Worm (Caenorhabditis elegans) whole organism, late embryonic: ENCODE data around the gene fbxa-210.

Source experiments
- K09A11.1 ChIP-seq: sonication (generic microtip); optimal IDR thresholded peaks from 2 replicates; lab custom pipeline; 2017; ENCODE audit warnings: antibody characterized with exemption, mild to moderate bottlenecking, missing genetic modification characterization, missing compliant biosample characterization; ENCODE audit not compliant: insufficient read depth
- T23F11.4 ChIP-seq: fragments of 200-800 bp; sonication (Bioruptor generic); optimal IDR thresholded peaks from 2 replicates; lab custom pipeline; 2018; ENCODE audit warnings: mild to moderate bottlenecking, missing genetic modification characterization, missing compliant biosample characterization
- Y22D7AL.16 ChIP-seq: sonication (generic microtip); optimal IDR thresholded peaks from 2 replicates; lab custom pipeline; 2016; ENCODE audit warnings: missing genetic modification characterization, missing compliant biosample characterization
- ahr-1 ChIP-seq: sonication (generic microtip); optimal IDR thresholded peaks from 2 replicates; lab custom pipeline; 2016; ENCODE audit warnings: missing genetic modification characterization, missing compliant biosample characterization
- ama-1 ChIP-seq: fragments of 150-350 bp; optimal IDR thresholded peaks from 2 replicates; lab custom pipeline; 2014
- ceh-19 ChIP-seq: fragments of 200-800 bp; sonication (Bioruptor generic); optimal IDR thresholded peaks from 2 replicates; lab custom pipeline; 2018; ENCODE audit warnings: mild to moderate bottlenecking, missing genetic modification characterization, missing compliant biosample characterization
- ceh-24 ChIP-seq: sonication (generic microtip); optimal IDR thresholded peaks from 2 replicates; lab custom pipeline; 2016; ENCODE audit warnings: mild to moderate bottlenecking, missing genetic modification characterization, missing compliant biosample characterization
- ceh-31 ChIP-seq: sonication (generic microtip); optimal IDR thresholded peaks from 2 replicates; lab custom pipeline; 2016; ENCODE audit warnings: missing genetic modification characterization, missing compliant biosample characterization
- ceh-45 ChIP-seq: fragments of 200-800 bp; sonication (Bioruptor generic); IDR thresholded peaks from 2 replicates; pipeline ENCODE4 v1.3.6; 2022; ENCODE audit warnings: missing genetic modification reagents, missing genetic modification characterization, missing compliant biosample characterization
- ceh-48 ChIP-seq: sonication (generic microtip); optimal IDR thresholded peaks from 2 replicates; lab custom pipeline; 2016; ENCODE audit warnings: missing genetic modification characterization, inconsistent platforms, missing compliant biosample characterization
- ceh-6 ChIP-seq: fragments of 200-800 bp; sonication (Bioruptor generic); optimal IDR thresholded peaks from 2 replicates; lab custom pipeline; 2018; ENCODE audit warnings: mild to moderate bottlenecking, missing genetic modification characterization, missing compliant biosample characterization
- dve-1 ChIP-seq: sonication (generic microtip); optimal IDR thresholded peaks from 2 replicates; lab custom pipeline; 2017; ENCODE audit warnings: antibody characterized with exemption, mild to moderate bottlenecking, missing genetic modification characterization, missing compliant biosample characterization
- elt-2 ChIP-seq: sonication (generic microtip); optimal IDR thresholded peaks from 2 replicates; lab custom pipeline; 2016; ENCODE audit warnings: missing genetic modification reagents, missing genetic modification characterization, missing compliant biosample characterization
- elt-4 ChIP-seq: sonication (generic microtip); optimal IDR thresholded peaks from 2 replicates; lab custom pipeline; 2016; ENCODE audit warnings: missing genetic modification characterization, missing compliant biosample characterization
- ets-4 ChIP-seq: sonication (generic microtip); optimal IDR thresholded peaks from 2 replicates; lab custom pipeline; 2016; ENCODE audit warnings: missing genetic modification characterization, missing compliant biosample characterization
- fax-1 ChIP-seq: sonication (generic microtip); optimal IDR thresholded peaks from 2 replicates; lab custom pipeline; 2016; ENCODE audit warnings: missing genotype, missing genetic modification characterization, missing compliant biosample characterization
- fkh-10 ChIP-seq: fragments of 150-350 bp; optimal IDR thresholded peaks from 2 replicates; lab custom pipeline; 2014; ENCODE audit warnings: missing biosample characterization, missing genetic modification reagents, missing genetic modification characterization
- gmeb-2 ChIP-seq: sonication (generic microtip); optimal IDR thresholded peaks from 2 replicates; lab custom pipeline; 2016; ENCODE audit warnings: missing genetic modification characterization, inconsistent platforms, missing compliant biosample characterization
- hlh-13 ChIP-seq: fragments of 200-800 bp; sonication (Bioruptor generic); optimal IDR thresholded peaks from 2 replicates; lab custom pipeline; 2018; ENCODE audit warnings: mild to moderate bottlenecking, missing genetic modification characterization, missing compliant biosample characterization
- hlh-15 ChIP-seq: sonication (generic microtip); optimal IDR thresholded peaks from 2 replicates; lab custom pipeline; 2016; ENCODE audit warnings: missing genetic modification characterization, missing compliant biosample characterization
- hlh-6 ChIP-seq: sonication (generic microtip); optimal IDR thresholded peaks from 2 replicates; lab custom pipeline; 2016; ENCODE audit warnings: missing genotype, missing genetic modification characterization, missing compliant biosample characterization
- hlh-8 ChIP-seq: sonication (generic microtip); optimal IDR thresholded peaks from 2 replicates; lab custom pipeline; 2016; ENCODE audit warnings: missing genotype, missing genetic modification characterization, missing compliant biosample characterization
- madf-2 ChIP-seq: sonication (generic microtip); optimal IDR thresholded peaks from 2 replicates; lab custom pipeline; 2017; ENCODE audit warnings: missing genetic modification characterization, missing compliant biosample characterization
- nfya-1 ChIP-seq: sonication (generic microtip); optimal IDR thresholded peaks from 2 replicates; lab custom pipeline; 2017; ENCODE audit warnings: missing genetic modification characterization, mild to moderate bottlenecking, missing compliant biosample characterization, antibody characterized with exemption, moderate library complexity
- nhr-11 ChIP-seq: fragments of 150-350 bp; optimal IDR thresholded peaks from 2 replicates; lab custom pipeline; 2014; ENCODE audit warnings: missing biosample characterization, missing genetic modification characterization
- nhr-232 ChIP-seq: sonication (generic microtip); optimal IDR thresholded peaks from 2 replicates; lab custom pipeline; 2016; ENCODE audit warnings: missing genetic modification characterization, missing compliant biosample characterization
- odd-2 ChIP-seq: sonication (generic microtip); optimal IDR thresholded peaks from 2 replicates; lab custom pipeline; 2017; ENCODE audit warnings: antibody characterized with exemption, mild to moderate bottlenecking, missing genetic modification characterization, missing compliant biosample characterization
- pat-9 ChIP-seq: fragments of 200-800 bp; sonication (Bioruptor generic); optimal IDR thresholded peaks from 2 replicates; lab custom pipeline; 2018; ENCODE audit warnings: mild to moderate bottlenecking, missing genetic modification characterization, moderate library complexity, missing compliant biosample characterization
- pax-1 ChIP-seq: fragments of 150-350 bp; optimal IDR thresholded peaks from 2 replicates; lab custom pipeline; 2014; ENCODE audit warnings: missing biosample characterization, missing genetic modification characterization
- sox-2 ChIP-seq: fragments of 200-800 bp; sonication (Bioruptor generic); IDR thresholded peaks from 2 replicates; pipeline ENCODE4 v1.3.6; 2022; ENCODE audit warnings: missing genetic modification reagents, missing genetic modification characterization, missing compliant biosample characterization
- sox-4 ChIP-seq: sonication (generic microtip); optimal IDR thresholded peaks from 2 replicates; lab custom pipeline; 2017; ENCODE audit warnings: mild to moderate bottlenecking, missing genetic modification characterization, inconsistent platforms, missing compliant biosample characterization
- syd-9 ChIP-seq: sonication (generic microtip); optimal IDR thresholded peaks from 2 replicates; lab custom pipeline; 2016; ENCODE audit warnings: mild to moderate bottlenecking, missing genetic modification characterization, moderate library complexity, missing compliant biosample characterization
- tbx-7 ChIP-seq: sonication (generic microtip); optimal IDR thresholded peaks from 2 replicates; lab custom pipeline; 2016; ENCODE audit warnings: missing genotype, missing genetic modification characterization, missing compliant biosample characterization
- unc-3 ChIP-seq, 2 experiments: fragments of 200-800 bp in 1 of 2; sonication (Bioruptor generic) in 1 of 2; sonication (generic microtip) in 1 of 2; conservative IDR thresholded peaks in 1 of 2; optimal IDR thresholded peaks in 1 of 2; 2 replicates each; pipeline versions ENCODE4 v1.3.6 to Lab custom; 2016 to 2022; ENCODE audit warnings: missing compliant biosample characterization in 2 of 2, missing genetic modification characterization in 2 of 2, missing genetic modification reagents in 1 of 2
- unc-55 ChIP-seq: sonication (generic microtip); optimal IDR thresholded peaks from 2 replicates; lab custom pipeline; 2017; ENCODE audit warnings: missing biosample characterization, missing genetic modification reagents, missing genetic modification characterization

The fbxa-210 gene

DNA sequence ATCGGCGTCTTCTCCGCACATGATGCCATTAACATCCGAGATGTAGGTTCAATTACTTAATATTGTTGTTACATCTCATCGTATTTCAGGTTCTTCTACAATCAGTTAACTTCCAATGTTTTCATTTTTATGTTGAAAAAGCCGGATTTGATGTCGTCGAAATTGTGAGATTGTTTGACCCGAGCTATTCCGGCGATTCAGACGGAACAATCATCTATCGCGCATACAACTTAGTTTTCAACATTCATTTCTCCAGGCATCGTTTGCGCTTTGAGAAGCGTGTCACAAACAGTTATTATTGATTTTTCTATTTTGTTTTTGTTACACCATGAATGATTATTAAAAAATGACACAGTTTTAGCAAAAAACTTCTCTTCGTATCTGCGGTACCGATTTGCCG, 3.4 kb downstream of the fbxa-210 start:
- no peak for TF ChIP-seq unc-55 (GFP tag; lab: Kevin White, UChicago)
- TF ChIP-seq hlh-6 (tag; lab: Kevin White, UChicago): no peak
- no peak for TF ChIP-seq ama-1 (lab: Kevin White, UChicago)
- TF ChIP-seq madf-2 (tag; lab: Kevin White, UChicago): no peak
- TF ChIP-seq ceh-48 (tag; lab: Kevin White, UChicago): no peak
- TF ChIP-seq K09A11.1: no peak
- TF ChIP-seq pat-9 (tag; lab: Kevin White, UChicago): no peak
- TF ChIP-seq T23F11.4 (GFP tag; lab: Kevin White, UChicago): no peak
- no peak for TF ChIP-seq elt-4 (tag; lab: Kevin White, UChicago)
- no peak for TF ChIP-seq nhr-232 (tag; lab: Kevin White, UChicago)
- no peak for TF ChIP-seq elt-2 (tag; lab: Kevin White, UChicago)
- TF ChIP-seq odd-2 (tag; lab: Kevin White, UChicago): no peak
- no peak for TF ChIP-seq nhr-11 (tag; lab: Kevin White, UChicago)
- no peak for TF ChIP-seq unc-3 (GFP tag; conservative IDR thresholded peaks at IDR 0.05; lab: Robert Waterston, UW)
- TF ChIP-seq unc-3 (tag; optimal IDR thresholded peaks at IDR 0.05; lab: Kevin White, UChicago): no peak
- TF ChIP-seq hlh-15 (tag; lab: Kevin White, UChicago): no peak

DNA sequence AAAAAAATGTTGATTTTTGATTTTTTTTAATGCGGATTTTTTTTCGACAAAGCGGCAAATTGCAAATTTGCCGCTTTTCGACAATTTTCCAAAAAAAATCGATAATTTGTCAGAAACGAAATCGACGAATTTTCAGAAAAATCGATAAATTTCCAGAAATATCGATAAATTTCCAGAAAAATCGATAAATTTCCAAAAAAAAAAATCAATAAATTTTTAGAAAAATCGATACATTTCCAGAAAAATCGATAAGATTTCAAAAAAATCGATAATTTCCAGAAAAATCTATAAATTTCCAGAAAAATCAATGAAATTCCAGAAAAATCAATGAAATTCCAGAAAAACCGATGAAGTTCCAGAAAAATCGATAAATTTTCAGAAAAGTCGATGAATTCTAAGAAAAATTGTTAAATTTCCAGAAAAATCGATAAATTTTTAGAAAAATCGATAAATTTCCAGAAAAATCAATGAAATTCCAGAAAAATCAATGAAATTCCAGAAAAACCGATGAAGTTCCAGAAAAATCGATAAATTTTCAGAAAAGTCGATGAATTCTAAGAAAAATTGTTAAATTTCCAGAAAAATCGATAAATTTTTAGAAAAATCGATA, 4.6 kb downstream of the fbxa-210 start:
- peak; percentile 55 for TF ChIP-seq ceh-48 (tag; lab: Kevin White, UChicago)

DNA sequence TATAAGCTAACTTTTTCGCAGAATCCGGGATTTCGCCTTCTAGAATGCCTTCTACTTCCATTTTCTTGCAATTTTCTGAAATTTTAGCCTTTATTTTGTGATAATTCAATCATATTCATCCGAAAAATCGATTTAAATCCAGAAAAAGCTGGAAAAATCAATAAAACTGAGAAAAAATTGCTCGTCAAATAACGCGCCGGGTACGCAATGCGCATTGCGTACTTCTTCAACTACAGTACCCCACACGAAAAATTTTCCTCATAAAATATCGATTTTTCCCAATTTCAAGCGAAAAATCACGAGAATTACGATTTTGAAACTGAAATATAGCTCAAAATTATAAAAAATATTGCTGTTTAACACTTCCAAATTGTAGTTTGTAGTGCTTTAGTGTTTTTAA, 5.9 kb downstream of the fbxa-210 start, which contains the start of gene Y37H2A.12:
TSS of gene Y37H2A.12 (minus strand) at position 81 of the 400 bp plus-strand sequence.
- no peak for TF ChIP-seq elt-4 (tag; lab: Kevin White, UChicago)
- no peak for TF ChIP-seq sox-2
- TF ChIP-seq madf-2 (tag; lab: Kevin White, UChicago): no peak
- no peak for TF ChIP-seq ceh-45 (GFP tag; lab: Robert Waterston, UW)
- no peak for TF ChIP-seq ahr-1 (tag; lab: Kevin White, UChicago)
- no peak for TF ChIP-seq syd-9
- TF ChIP-seq fax-1 (tag; lab: Kevin White, UChicago): no peak
- TF ChIP-seq elt-2 (tag; lab: Kevin White, UChicago): no peak
- no peak for TF ChIP-seq nhr-11 (tag; lab: Kevin White, UChicago)
- TF ChIP-seq ets-4 (tag; lab: Kevin White, UChicago): no peak
- TF ChIP-seq ceh-48 (tag; lab: Kevin White, UChicago): no peak
- TF ChIP-seq K09A11.1: no peak
- TF ChIP-seq fkh-10 (GFP tag; lab: Kevin White, UChicago): no peak

DNA sequence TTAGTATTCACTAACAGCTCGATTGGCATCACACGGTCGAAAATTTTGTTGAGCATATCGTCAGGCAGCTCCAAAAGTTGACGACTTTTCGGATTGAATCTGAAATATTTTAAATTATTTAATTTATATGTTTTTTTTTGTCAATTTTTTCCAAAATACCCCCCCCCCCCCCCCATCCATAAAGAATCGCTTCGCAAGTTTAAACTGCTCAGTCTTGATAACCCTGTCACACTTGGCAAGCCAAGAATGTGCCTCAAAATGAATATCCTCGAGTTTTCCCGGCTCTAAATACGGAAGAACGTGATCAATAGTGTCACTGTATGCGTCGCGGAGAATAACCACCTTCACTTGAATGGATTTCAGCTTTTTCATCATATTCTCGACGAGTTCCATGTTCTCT, 8.0 kb downstream of the fbxa-210 start, which contains the start of gene Y37H2A.18:
TSS of gene Y37H2A.18 (minus strand) at position 101 of the 400 bp plus-strand sequence.
- no peak for TF ChIP-seq ceh-24 (tag; lab: Kevin White, UChicago)
- TF ChIP-seq ceh-19: no peak
- no peak for TF ChIP-seq pax-1
- TF ChIP-seq gmeb-2: no peak
- TF ChIP-seq Y22D7AL.16 (tag; lab: Kevin White, UChicago): no peak
- no peak for TF ChIP-seq hlh-15 (tag; lab: Kevin White, UChicago)
- no peak for TF ChIP-seq sox-4 (tag; lab: Kevin White, UChicago)
- no peak for TF ChIP-seq hlh-8
- TF ChIP-seq fkh-10 (GFP tag; lab: Kevin White, UChicago): no peak
- no peak for TF ChIP-seq tbx-7 (tag; lab: Kevin White, UChicago)
- TF ChIP-seq nhr-232 (tag; lab: Kevin White, UChicago): no peak
- no peak for TF ChIP-seq ceh-31 (tag; lab: Kevin White, UChicago)
- no peak for TF ChIP-seq hlh-13 (GFP tag; lab: Kevin White, UChicago)
- TF ChIP-seq ceh-6: no peak
- no peak for TF ChIP-seq nfya-1 (tag; lab: Kevin White, UChicago)
- TF ChIP-seq dve-1 (tag; lab: Kevin White, UChicago): no peak
- TF ChIP-seq K09A11.1: no peak
- TF ChIP-seq syd-9: no peak
